Worm (Caenorhabditis elegans): ENCODE results near the gene col-2.

DNA sequence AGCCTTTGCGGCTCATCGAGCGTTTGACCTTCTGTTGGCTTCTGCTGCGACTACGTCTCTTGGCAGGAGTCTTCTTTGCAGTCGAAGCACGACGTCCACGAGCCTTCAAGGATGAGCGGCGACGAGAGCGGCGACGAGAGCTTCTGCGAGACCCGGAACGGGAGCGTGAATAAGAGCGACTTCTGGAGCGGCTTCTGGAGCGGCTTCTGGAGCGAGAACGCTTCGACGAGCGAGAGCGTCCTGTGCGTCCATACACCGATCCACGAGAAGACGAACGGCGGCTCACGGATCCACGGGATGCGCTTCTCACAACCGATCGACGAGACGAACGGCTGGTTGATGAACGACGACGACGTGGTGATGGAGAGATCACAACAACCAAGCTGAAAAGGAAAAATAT is 25.6 kb upstream of the col-2 start:
- no peak for TF ChIP-seq R02D3.7 (tag; optimal IDR thresholded peaks at IDR 0.05)
- no peak for TF ChIP-seq nhr-11 (tag; optimal IDR thresholded peaks at IDR 0.05)
- no peak for TF ChIP-seq ama-1 (optimal IDR thresholded peaks at IDR 0.05)
- no peak for TF ChIP-seq nhr-77 (tag; optimal IDR thresholded peaks at IDR 0.05)
- no peak for TF ChIP-seq unc-62 (GFP tag; optimal IDR thresholded peaks at IDR 0.05)
- TF ChIP-seq sem-4 (tag; optimal IDR thresholded peaks at IDR 0.05), result no peak
- TF ChIP-seq lsy-2 (tag; optimal IDR thresholded peaks at IDR 0.05), result no peak
- no peak for TF ChIP-seq elt-1 (tag; optimal IDR thresholded peaks at IDR 0.05)
- no peak for TF ChIP-seq elt-3 (tag; optimal IDR thresholded peaks at IDR 0.05)
- TF ChIP-seq lin-13 (GFP tag; optimal IDR thresholded peaks at IDR 0.05), result no peak
- TF ChIP-seq nhr-12 (tag; optimal IDR thresholded peaks at IDR 0.05), result no peak
- no peak for TF ChIP-seq ztf-11 (tag; optimal IDR thresholded peaks at IDR 0.05)
- TF ChIP-seq snpc-4 (tag; optimal IDR thresholded peaks at IDR 0.05), result no peak

All from whole organism, L2 larva.